Worm (Caenorhabditis elegans): ENCODE data around the gene E01G4.5.

E01G4.5 gene

ce11 chrII:13469043-13469652 is 3.1 kb upstream of the E01G4.5 start, which contains the start of gene E01G4.3:
Gene E01G4.3, minus strand, starts transcription at chrII:13469602.
- peak; percentile 79 for TF ChIP-seq unc-62 (GFP tag; optimal IDR thresholded peaks at IDR 0.05)
- TF ChIP-seq ham-2 (GFP tag; optimal IDR thresholded peaks at IDR 0.05): peak; percentile 23
- TF ChIP-seq unc-120 (tag; optimal IDR thresholded peaks at IDR 0.05; ENCODE audit: poor library complexity, severe bottlenecking): peak; percentile 52
- TF ChIP-seq elt-3 (tag; optimal IDR thresholded peaks at IDR 0.05): peak; percentile 48
- TF ChIP-seq unc-39 (tag; optimal IDR thresholded peaks at IDR 0.05): no peak
- no peak for TF ChIP-seq snpc-4 (tag; optimal IDR thresholded peaks at IDR 0.05)
- no peak for TF ChIP-seq ceh-83 (GFP tag; optimal IDR thresholded peaks at IDR 0.05)
- TF ChIP-seq mab-5 (tag; optimal IDR thresholded peaks at IDR 0.05): no peak
- TF ChIP-seq hlh-1 (tag; optimal IDR thresholded peaks at IDR 0.05): peak; percentile 72
- no peak for TF ChIP-seq sem-2 (GFP tag; optimal IDR thresholded peaks at IDR 0.05)

ce11 chrII:13470655-13471054 is 1.5 kb upstream of the E01G4.5 start:
- TF ChIP-seq sptf-1 (tag; optimal IDR thresholded peaks at IDR 0.05): no peak
- TF ChIP-seq elt-1 (tag; optimal IDR thresholded peaks at IDR 0.05; ENCODE audit: borderline replicate concordance, insufficient read depth): no peak
- no peak for TF ChIP-seq blmp-1 (tag; optimal IDR thresholded peaks at IDR 0.05)
- no peak for TF ChIP-seq nhr-28 (tag; optimal IDR thresholded peaks at IDR 0.05)
- TF ChIP-seq nhr-237 (tag; optimal IDR thresholded peaks at IDR 0.05): no peak
- no peak for TF ChIP-seq zip-8 (tag; optimal IDR thresholded peaks at IDR 0.05)
- no peak for TF ChIP-seq unc-39 (tag; optimal IDR thresholded peaks at IDR 0.05)
- TF ChIP-seq unc-62 (GFP tag; optimal IDR thresholded peaks at IDR 0.05): no peak
- TF ChIP-seq lsy-2 (tag; optimal IDR thresholded peaks at IDR 0.05): no peak
- no peak for TF ChIP-seq ces-1 (GFP tag; optimal IDR thresholded peaks at IDR 0.05)
- no peak for TF ChIP-seq nhr-12 (tag; optimal IDR thresholded peaks at IDR 0.05)
- TF ChIP-seq ham-2 (GFP tag; optimal IDR thresholded peaks at IDR 0.05): no peak
- no peak for TF ChIP-seq mep-1 (tag; optimal IDR thresholded peaks at IDR 0.05)
- no peak for TF ChIP-seq bed-3 (GFP tag; optimal IDR thresholded peaks at IDR 0.05)
- TF ChIP-seq nhr-2 (tag; optimal IDR thresholded peaks at IDR 0.05): no peak
- TF ChIP-seq M03D4.4 (tag; optimal IDR thresholded peaks at IDR 0.05): no peak
- TF ChIP-seq snpc-4 (tag; optimal IDR thresholded peaks at IDR 0.05): no peak
- no peak for TF ChIP-seq lin-13 (tag; optimal IDR thresholded peaks at IDR 0.05)
- no peak for TF ChIP-seq drap-1 (GFP tag; optimal IDR thresholded peaks at IDR 0.05)

ce11 chrII:13477230-13477629 is 5.0 kb downstream of the E01G4.5 start:
- TF ChIP-seq sem-2 (GFP tag; optimal IDR thresholded peaks at IDR 0.05) (no peak), ces-1 (GFP tag; optimal IDR thresholded peaks at IDR 0.05) (peak; percentile 30), sptf-1 (tag; optimal IDR thresholded peaks at IDR 0.05) (peak; percentile 28), nhr-28 (tag; optimal IDR thresholded peaks at IDR 0.05) (no peak), lsy-2 (tag; optimal IDR thresholded peaks at IDR 0.05) (peak; percentile 32), M03D4.4 (tag; optimal IDR thresholded peaks at IDR 0.05) (peak; percentile 8), mep-1 (tag; optimal IDR thresholded peaks at IDR 0.05) (peak; percentile 41)

- TF ChIP-seq hlh-1 (tag; optimal IDR thresholded peaks at IDR 0.05) (no peak), ham-2 (GFP tag; optimal IDR thresholded peaks at IDR 0.05) (no peak), lin-13 (tag; optimal IDR thresholded peaks at IDR 0.05) (no peak), nhr-12 (tag; optimal IDR thresholded peaks at IDR 0.05) (no peak), elt-1 (tag; optimal IDR thresholded peaks at IDR 0.05; ENCODE audit: borderline replicate concordance, insufficient read depth) (no peak)
These were observed 7.2 kb downstream of the E01G4.5 start for ce11 chrII:13479424-13479823.

- TF ChIP-seq zip-8 (tag; optimal IDR thresholded peaks at IDR 0.05) (peak; percentile 68), cnd-1 (tag; optimal IDR thresholded peaks at IDR 0.05) (no peak), nhr-76 (tag; optimal IDR thresholded peaks at IDR 0.05) (no peak), mep-1 (tag; optimal IDR thresholded peaks at IDR 0.05) (no peak)
These were observed 9.7 kb downstream of the E01G4.5 start, which contains the start of gene E01G4.6 for ce11 chrII:13481781-13482455. Gene E01G4.6, plus strand, starts transcription at chrII:13482405.

ce11 chrII:13484108-13484507 is 11.9 kb downstream of the E01G4.5 start:
- no peak for TF ChIP-seq blmp-1 (tag; optimal IDR thresholded peaks at IDR 0.05)
- no peak for TF ChIP-seq M03D4.4 (tag; optimal IDR thresholded peaks at IDR 0.05)
- TF ChIP-seq lsy-2 (tag; optimal IDR thresholded peaks at IDR 0.05): no peak
- TF ChIP-seq mab-5 (tag; optimal IDR thresholded peaks at IDR 0.05): no peak
- no peak for TF ChIP-seq ham-2 (GFP tag; optimal IDR thresholded peaks at IDR 0.05)
- no peak for TF ChIP-seq lin-13 (tag; optimal IDR thresholded peaks at IDR 0.05)
- no peak for TF ChIP-seq flh-1 (GFP tag; optimal IDR thresholded peaks at IDR 0.05)
- no peak for TF ChIP-seq nhr-2 (tag; optimal IDR thresholded peaks at IDR 0.05)
- no peak for TF ChIP-seq sem-2 (GFP tag; optimal IDR thresholded peaks at IDR 0.05)
- TF ChIP-seq mep-1 (tag; optimal IDR thresholded peaks at IDR 0.05): no peak
- no peak for TF ChIP-seq nhr-76 (tag; optimal IDR thresholded peaks at IDR 0.05)
- no peak for TF ChIP-seq mls-2 (tag; optimal IDR thresholded peaks at IDR 0.05)
- TF ChIP-seq unc-39 (tag; optimal IDR thresholded peaks at IDR 0.05): no peak
- TF ChIP-seq elt-1 (tag; optimal IDR thresholded peaks at IDR 0.05; ENCODE audit: borderline replicate concordance, insufficient read depth): no peak
- no peak for TF ChIP-seq snpc-4 (tag; optimal IDR thresholded peaks at IDR 0.05)
- TF ChIP-seq bed-3 (GFP tag; optimal IDR thresholded peaks at IDR 0.05): no peak
- TF ChIP-seq nhr-12 (tag; optimal IDR thresholded peaks at IDR 0.05): no peak
- no peak for TF ChIP-seq nhr-28 (tag; optimal IDR thresholded peaks at IDR 0.05)
- TF ChIP-seq nhr-237 (tag; optimal IDR thresholded peaks at IDR 0.05): no peak
